Worm (Caenorhabditis elegans): ENCODE data around the gene T25B9.9.
A peak's percentile ranks its signal among the peaks of the same experiment; 100 is the strongest.

Gene T25B9.9

ce11 chrIV:10825383-10825782 lies 55.9 kb downstream of the T25B9.9 start:
- no peak for TF ChIP-seq sem-4 (tag; optimal IDR thresholded peaks at IDR 0.05)
- TF ChIP-seq skn-1 (tag; optimal IDR thresholded peaks at IDR 0.05), result no peak
- TF ChIP-seq sma-9 (GFP tag; optimal IDR thresholded peaks at IDR 0.05), result no peak
- TF ChIP-seq sma-9 (tag; optimal IDR thresholded peaks at IDR 0.05), result no peak
- TF ChIP-seq nhr-12 (tag; optimal IDR thresholded peaks at IDR 0.05), result no peak
- no peak for TF ChIP-seq lsy-2 (tag; optimal IDR thresholded peaks at IDR 0.05)
- no peak for TF ChIP-seq nhr-25 (tag; optimal IDR thresholded peaks at IDR 0.05)
- no peak for TF ChIP-seq ztf-4 (tag; optimal IDR thresholded peaks at IDR 0.05)
- TF ChIP-seq nhr-129 (tag; optimal IDR thresholded peaks at IDR 0.05), result no peak
- TF ChIP-seq nhr-6 (tag; optimal IDR thresholded peaks at IDR 0.05), result no peak
- no peak for TF ChIP-seq unc-62 (GFP tag; optimal IDR thresholded peaks at IDR 0.05)
- TF ChIP-seq nhr-77 (tag; optimal IDR thresholded peaks at IDR 0.05), result no peak
- TF ChIP-seq C34F6.9 (tag; optimal IDR thresholded peaks at IDR 0.05), result no peak
- TF ChIP-seq ztf-11 (tag; optimal IDR thresholded peaks at IDR 0.05), result no peak
- no peak for TF ChIP-seq Y55F3AM.14 (GFP tag; optimal IDR thresholded peaks at IDR 0.05)

ce11 chrIV:10826029-10826428 lies 56.6 kb downstream of the T25B9.9 start:
- no peak for TF ChIP-seq lin-11 (tag; optimal IDR thresholded peaks at IDR 0.05)
- TF ChIP-seq nhr-12 (tag; optimal IDR thresholded peaks at IDR 0.05), result no peak
- TF ChIP-seq sma-9 (GFP tag; optimal IDR thresholded peaks at IDR 0.05), result no peak
- no peak for TF ChIP-seq sma-9 (tag; optimal IDR thresholded peaks at IDR 0.05)
- peak; percentile 9 for TF ChIP-seq nhr-129 (tag; optimal IDR thresholded peaks at IDR 0.05)
- TF ChIP-seq Y55F3AM.14 (GFP tag; optimal IDR thresholded peaks at IDR 0.05), result no peak
- TF ChIP-seq gmeb-1 (tag; optimal IDR thresholded peaks at IDR 0.05), result no peak
